Worm (Caenorhabditis elegans) whole organism, L4 larva: ENCODE results near the gene srx-117.

Experiments used
- D1046.2 ChIP-seq: fragments of 200-800 bp; sonication (Bioruptor generic); IDR thresholded peaks from 2 replicates; pipeline ENCODE4 v1.3.6; 2022; ENCODE audit warnings: missing genetic modification characterization, missing compliant biosample characterization
- F26F4.8 ChIP-seq: fragments of 200-800 bp; sonication (Bioruptor generic); conservative IDR thresholded peaks from 2 replicates; pipeline ENCODE4 v1.3.6; 2022; ENCODE audit warnings: missing genetic modification characterization, missing compliant biosample characterization
- F49E8.2 ChIP-seq: sonication (generic microtip); optimal IDR thresholded peaks from 2 replicates; lab custom pipeline; 2016; ENCODE audit warnings: missing compliant biosample characterization, mild to moderate bottlenecking, missing genetic modification characterization, borderline replicate concordance
- T20F7.1 ChIP-seq: fragments of 200-800 bp; sonication (Bioruptor generic); optimal IDR thresholded peaks from 2 replicates; lab custom pipeline; 2018; ENCODE audit warnings: mild to moderate bottlenecking, missing genetic modification characterization, missing compliant biosample characterization
- Y75B8A.6 ChIP-seq: fragments of 200-800 bp; sonication (Bioruptor generic); IDR thresholded peaks from 2 replicates; pipeline ENCODE4 v1.3.6; 2022; ENCODE audit warnings: missing genetic modification reagents, missing genetic modification characterization, missing compliant biosample characterization
- attf-4 ChIP-seq: sonication (generic microtip); optimal IDR thresholded peaks from 3 replicates; lab custom pipeline; 2017; ENCODE audit warnings: missing biosample characterization, missing genetic modification characterization
- ceh-20 ChIP-seq: fragments of 200-800 bp; sonication (Bioruptor generic); IDR thresholded peaks from 2 replicates; pipeline ENCODE4 v1.3.6; 2022; ENCODE audit warnings: missing genetic modification reagents, missing genetic modification characterization, missing compliant biosample characterization
- ceh-62 ChIP-seq: sonication (generic microtip); optimal IDR thresholded peaks from 2 replicates; lab custom pipeline; 2017; ENCODE audit warnings: missing biosample characterization, missing genetic modification characterization
- ceh-82 ChIP-seq: sonication (generic microtip); optimal IDR thresholded peaks from 2 replicates; lab custom pipeline; 2017; ENCODE audit warnings: missing biosample characterization, missing genetic modification characterization
- ctbp-1 ChIP-seq: fragments of 200-800 bp; sonication (Bioruptor generic); IDR thresholded peaks from 2 replicates; pipeline ENCODE4 v1.3.6; 2022; ENCODE audit warnings: missing genetic modification reagents, missing genetic modification characterization, missing compliant biosample characterization
- daf-12 ChIP-seq: fragments of 150-350 bp; optimal IDR thresholded peaks from 2 replicates; lab custom pipeline; 2014; ENCODE audit warnings: missing biosample characterization, missing genetic modification reagents, missing genetic modification characterization
- dpl-1 ChIP-seq: fragments of 150-350 bp; optimal IDR thresholded peaks from 2 replicates; lab custom pipeline; 2014; ENCODE audit warnings: missing biosample characterization, missing genetic modification reagents, missing genetic modification characterization
- jun-1 ChIP-seq: fragments of 150-350 bp; optimal IDR thresholded peaks from 2 replicates; lab custom pipeline; 2014; ENCODE audit warnings: missing biosample characterization, missing genetic modification reagents, missing genetic modification characterization
- lin-38 ChIP-seq: fragments of 200-800 bp; sonication (Bioruptor generic); IDR thresholded peaks from 2 replicates; pipeline ENCODE4 v1.3.6; 2022; ENCODE audit warnings: missing genetic modification reagents, missing genetic modification characterization, missing compliant biosample characterization
- lin-39 ChIP-seq: fragments of 150-350 bp; optimal IDR thresholded peaks from 2 replicates; lab custom pipeline; 2014; ENCODE audit warnings: missing biosample characterization, missing genetic modification reagents, missing genetic modification characterization
- mes-2 ChIP-seq: sonication (generic microtip); optimal IDR thresholded peaks from 2 replicates; lab custom pipeline; 2016; ENCODE audit warnings: missing genotype, mild to moderate bottlenecking, missing genetic modification characterization, missing compliant biosample characterization; ENCODE audit not compliant: poor library complexity, severe bottlenecking
- mxl-2 ChIP-seq: fragments of 200-800 bp; sonication (Bioruptor generic); conservative IDR thresholded peaks from 2 replicates; pipeline ENCODE4 v1.3.6; 2022; ENCODE audit warnings: missing genetic modification reagents, missing genetic modification characterization, missing compliant biosample characterization
- nhr-111 ChIP-seq: fragments of 200-800 bp; sonication (Bioruptor generic); optimal IDR thresholded peaks from 2 replicates; lab custom pipeline; 2018; ENCODE audit warnings: mild to moderate bottlenecking, missing genetic modification characterization, missing compliant biosample characterization
- nhr-237 ChIP-seq: sonication (generic microtip); optimal IDR thresholded peaks from 2 replicates; lab custom pipeline; 2017; ENCODE audit warnings: missing biosample characterization, missing genetic modification characterization
- nhr-25 ChIP-seq: sonication (generic microtip); optimal IDR thresholded peaks from 2 replicates; lab custom pipeline; 2017; ENCODE audit warnings: missing genetic modification characterization, mild to moderate bottlenecking, missing compliant biosample characterization, antibody characterized with exemption, moderate library complexity, borderline replicate concordance; ENCODE audit not compliant: insufficient read depth
- nhr-41 ChIP-seq: fragments of 200-800 bp; sonication (Bioruptor generic); IDR thresholded peaks from 2 replicates; pipeline ENCODE4 v1.3.6; 2022; ENCODE audit warnings: missing genetic modification reagents, missing genetic modification characterization, missing compliant biosample characterization
- nhr-42 ChIP-seq: fragments of 200-800 bp; sonication (Bioruptor generic); IDR thresholded peaks from 2 replicates; pipeline ENCODE4 v1.3.6; 2022; ENCODE audit warnings: missing genetic modification characterization, missing compliant biosample characterization
- nhr-6 ChIP-seq: fragments of 150-350 bp; optimal IDR thresholded peaks from 2 replicates; lab custom pipeline; 2014; ENCODE audit warnings: missing biosample characterization, missing genetic modification characterization
- skn-1 ChIP-seq: fragments of 150-350 bp; optimal IDR thresholded peaks from 2 replicates; lab custom pipeline; 2014; ENCODE audit warnings: missing biosample characterization, missing genetic modification characterization
- spr-1 ChIP-seq: sonication (generic microtip); optimal IDR thresholded peaks from 2 replicates; lab custom pipeline; 2016; ENCODE audit warnings: mild to moderate bottlenecking, missing genetic modification characterization, missing compliant biosample characterization
- spr-3 ChIP-seq: fragments of 200-800 bp; sonication (Bioruptor generic); optimal IDR thresholded peaks from 2 replicates; lab custom pipeline; 2018; ENCODE audit warnings: mild to moderate bottlenecking, missing genetic modification characterization, missing compliant biosample characterization
- tra-1 ChIP-seq: fragments of 200-800 bp; sonication (Bioruptor generic); IDR thresholded peaks from 2 replicates; pipeline ENCODE4 v1.3.6; 2022; ENCODE audit warnings: missing genetic modification reagents, missing genetic modification characterization, missing compliant biosample characterization
- unc-130 ChIP-seq: sonication (generic microtip); optimal IDR thresholded peaks from 2 replicates; lab custom pipeline; 2016; ENCODE audit warnings: missing genetic modification reagents, missing genetic modification characterization, missing compliant biosample characterization
- unc-39 ChIP-seq: sonication (generic microtip); optimal IDR thresholded peaks from 2 replicates; lab custom pipeline; 2017; ENCODE audit warnings: missing biosample characterization, missing genetic modification characterization
- unc-62 ChIP-seq, 3 experiments: fragments of 150-350 bp in 1 of 3; sonication (generic microtip); optimal IDR thresholded peaks in 2 of 3; peaks in 1 of 3; 1 replicate in 1 of 3; 2 replicates in 2 of 3; lab custom pipeline; 2014 to 2017; ENCODE audit warnings: missing biosample characterization in 3 of 3, missing genetic modification characterization in 3 of 3, missing genetic modification reagents in 3 of 3, missing genotype in 1 of 3
- zag-1 ChIP-seq: fragments of 150-350 bp; optimal IDR thresholded peaks from 2 replicates; lab custom pipeline; 2014; ENCODE audit warnings: missing biosample characterization, missing genetic modification characterization
- zfp-2 ChIP-seq: sonication (generic microtip); optimal IDR thresholded peaks from 2 replicates; lab custom pipeline; 2016; ENCODE audit warnings: mild to moderate bottlenecking, missing genetic modification characterization, missing compliant biosample characterization
- ztf-11 ChIP-seq: fragments of 150-350 bp; optimal IDR thresholded peaks from 2 replicates; lab custom pipeline; 2014; ENCODE audit warnings: missing biosample characterization, missing genetic modification characterization
- ztf-7 ChIP-seq: fragments of 150-350 bp; optimal IDR thresholded peaks from 2 replicates; lab custom pipeline; 2014; ENCODE audit warnings: missing biosample characterization, missing genetic modification characterization

Gene srx-117

ce11 chrV:5610186-5610585 lies 34.1 kb upstream of the srx-117 start:
- TF ChIP-seq unc-62 (GFP tag; optimal IDR thresholded peaks at IDR 0.05 in 1 of 2; lab: Kevin White, UChicago), result peak in 1 of 2 experiments; percentile 91
- no peak for TF ChIP-seq unc-62 (tag; optimal IDR thresholded peaks at IDR 0.05; lab: Kevin White, UChicago)
- TF ChIP-seq spr-3 (GFP tag; lab: Kevin White, UChicago), result no peak

- TF ChIP-seq Y75B8A.6 (GFP tag; lab: Robert Waterston, UW) (no peak), D1046.2 (no peak), nhr-41 (GFP tag; lab: Robert Waterston, UW) (no peak), attf-4 (tag; lab: Kevin White, UChicago) (no peak), tra-1 (GFP tag; lab: Robert Waterston, UW) (no peak), nhr-237 (tag; lab: Kevin White, UChicago) (no peak), lin-39 (no peak), mxl-2 (GFP tag; lab: Robert Waterston, UW) (no peak), nhr-111 (GFP tag; lab: Kevin White, UChicago) (no peak), ztf-11 (no peak), ceh-62 (tag; lab: Kevin White, UChicago) (no peak)
Measured at ce11 chrV:5613109-5613508, 31.2 kb upstream of the srx-117 start, which contains the start of gene lrpc-1. TSS of gene lrpc-1 (minus strand) at chrV:5613209.

- TF ChIP-seq ceh-82 (tag; lab: Kevin White, UChicago) (no peak), spr-3 (GFP tag; lab: Kevin White, UChicago) (no peak), spr-1 (tag; lab: Kevin White, UChicago) (no peak), D1046.2 (no peak), nhr-237 (tag; lab: Kevin White, UChicago) (no peak), ceh-62 (tag; lab: Kevin White, UChicago) (no peak), daf-12 (tag; lab: Kevin White, UChicago) (no peak), F26F4.8 (GFP tag; lab: Robert Waterston, UW) (no peak), zag-1 (tag; lab: Kevin White, UChicago) (no peak), unc-39 (no peak), zfp-2 (tag; lab: Kevin White, UChicago) (no peak), T20F7.1 (GFP tag; lab: Kevin White, UChicago) (no peak), nhr-6 (no peak)
Measured at ce11 chrV:5614724-5615123, 29.5 kb upstream of the srx-117 start, which contains the start of gene M03E7.3. TSS of gene M03E7.3 (plus strand) at chrV:5615024.

- TF ChIP-seq jun-1 (tag; lab: Kevin White, UChicago), result no peak
- TF ChIP-seq ztf-7, result no peak
- no peak for TF ChIP-seq unc-39
- no peak for TF ChIP-seq ceh-20
- TF ChIP-seq nhr-25, result no peak
Measured at ce11 chrV:5617301-5617700, 27.0 kb upstream of the srx-117 start, which contains the start of gene M03E7.2. TSS of gene M03E7.2 (plus strand) at chrV:5617601.

- no peak for TF ChIP-seq F49E8.2 (tag; lab: Kevin White, UChicago)
- no peak for TF ChIP-seq nhr-42 (GFP tag; lab: Robert Waterston, UW)
- TF ChIP-seq mes-2 (tag; lab: Kevin White, UChicago), result no peak
- TF ChIP-seq skn-1, result no peak
- TF ChIP-seq unc-130, result peak; percentile 22
- TF ChIP-seq ctbp-1 (GFP tag; lab: Robert Waterston, UW), result no peak
- TF ChIP-seq lin-38 (GFP tag; lab: Robert Waterston, UW), result peak; percentile 93
- TF ChIP-seq spr-1 (tag; lab: Kevin White, UChicago), result no peak
- TF ChIP-seq dpl-1 (GFP tag; lab: Kevin White, UChicago), result peak; percentile 21
Measured at ce11 chrV:5619372-5619771, 24.9 kb upstream of the srx-117 start.
